Fruit fly (Drosophila melanogaster): ENCODE results near the gene CG4238.
A peak's percentile ranks its signal among the peaks of the same experiment; 100 is the strongest.

CG4238 gene

DNA sequence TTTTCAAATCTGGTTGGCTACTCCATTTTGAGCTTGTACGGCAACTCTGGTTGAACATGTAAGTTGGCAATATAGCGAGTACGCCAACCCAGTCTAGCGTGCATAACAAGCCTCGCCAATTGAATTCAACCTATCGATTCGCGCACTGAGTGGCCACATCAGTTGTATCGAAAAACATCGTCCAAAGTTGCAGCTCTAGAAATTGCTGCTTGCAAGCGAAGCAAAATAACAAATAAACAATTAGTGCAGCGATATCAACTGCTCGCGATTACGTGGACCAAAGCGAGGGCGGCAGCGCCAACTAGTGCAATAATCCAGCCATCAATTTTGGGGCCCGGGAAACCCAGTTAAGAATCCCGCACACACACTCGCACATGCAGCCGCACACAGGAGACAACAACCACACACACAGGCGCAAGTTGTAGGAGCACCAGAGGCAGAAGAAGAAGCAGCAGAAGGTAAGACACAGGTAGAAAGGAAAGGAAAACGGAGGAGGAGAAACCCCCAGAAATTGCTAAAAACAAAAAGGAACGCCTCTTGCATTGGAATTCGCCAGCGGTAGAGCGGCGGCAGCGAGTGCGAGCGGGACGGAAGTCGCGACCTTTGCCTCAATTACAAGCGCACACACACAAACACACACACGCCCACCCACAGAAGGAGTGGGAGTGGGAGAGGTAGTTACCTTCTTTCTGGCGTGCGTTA is 28.0 kb downstream of the CG4238 start (continued):
- TF ChIP-seq CG10209 (GFP tag; optimal IDR thresholded peaks at IDR 0.05) (no peak), gce (GFP tag; IDR thresholded peaks at IDR 0.05) (no peak), D (optimal IDR thresholded peaks at IDR 0.05) (no peak), D (GFP tag; optimal IDR thresholded peaks at IDR 0.05) (no peak), nerfin-1 (tag; optimal IDR thresholded peaks at IDR 0.05) (peak; percentile 72), fu2 (GFP tag; optimal IDR thresholded peaks at IDR 0.05) (no peak), corto (GFP tag; optimal IDR thresholded peaks at IDR 0.05) (no peak), CG2116 (GFP tag; optimal IDR thresholded peaks at IDR 0.05) (peak; percentile 87), Hr51 (GFP tag; optimal IDR thresholded peaks at IDR 0.05) (peak in 1 of 2 experiments; percentile 22), CG17186 (GFP tag; optimal IDR thresholded peaks at IDR 0.05) (peak; percentile 89), CG3163 (GFP tag; optimal IDR thresholded peaks at IDR 0.05) (peak; percentile 29), vvl (GFP tag; IDR thresholded peaks at IDR 0.05) (peak; percentile 21; the same call in 1 of the 2 replicates), CG12236 (GFP tag; optimal IDR thresholded peaks at IDR 0.05) (no peak), dan (GFP tag; IDR thresholded peaks at IDR 0.05) (no peak), slp2 (GFP tag; optimal IDR thresholded peaks at IDR 0.05) (no peak), otp (GFP tag; IDR thresholded peaks at IDR 0.05) (no peak), Dip3 (GFP tag; optimal IDR thresholded peaks at IDR 0.05) (peak; percentile 21), CG8478 (optimal IDR thresholded peaks at IDR 0.05) (peak; percentile 81), tap (tag; optimal IDR thresholded peaks at IDR 0.05) (no peak), CG13287 (GFP tag; IDR thresholded peaks at IDR 0.05; ENCODE audit: partially characterized antibody) (peak; percentile 97), danr (GFP tag; IDR thresholded peaks at IDR 0.05) (no peak), CG2202 (tag; optimal IDR thresholded peaks at IDR 0.05) (no peak), CG12155 (GFP tag; optimal IDR thresholded peaks at IDR 0.05) (peak; percentile 46), repo (GFP tag; optimal IDR thresholded peaks at IDR 0.05) (no peak), trh (GFP tag; optimal IDR thresholded peaks at IDR 0.05) (no peak), stc (GFP tag; IDR thresholded peaks at IDR 0.05) (no peak), CG34224 (GFP tag; IDR thresholded peaks at IDR 0.05; ENCODE audit: partially characterized antibody) (peak; percentile 87), CG43689 (GFP tag; IDR thresholded peaks at IDR 0.05) (no peak), CG13624 (GFP tag; optimal IDR thresholded peaks at IDR 0.05) (peak; percentile 56), CG4328 (GFP tag; optimal IDR thresholded peaks at IDR 0.05) (no peak), lab (GFP tag; optimal IDR thresholded peaks at IDR 0.05) (no peak), onecut (GFP tag; IDR thresholded peaks at IDR 0.05) (no peak), so (GFP tag; IDR thresholded peaks at IDR 0.05) (no peak), sna (GFP tag; IDR thresholded peaks at IDR 0.05; ENCODE audit: partially characterized antibody) (peak; percentile 82), wor (GFP tag; IDR thresholded peaks at IDR 0.05) (no peak), CG7928 (GFP tag; optimal IDR thresholded peaks at IDR 0.05) (peak; percentile 19), Asciz (GFP tag; optimal IDR thresholded peaks at IDR 0.05) (no peak), run (tag; optimal IDR thresholded peaks at IDR 0.05) (no peak), bcd (GFP tag; optimal IDR thresholded peaks at IDR 0.05) (peak; percentile 37), hth (optimal IDR thresholded peaks at IDR 0.05) (no peak), CG18764 (GFP tag; optimal IDR thresholded peaks at IDR 0.05) (peak; percentile 19), fd3F (GFP tag; optimal IDR thresholded peaks at IDR 0.05) (no peak), da (GFP tag; optimal IDR thresholded peaks at IDR 0.05) (no peak), Dbx (GFP tag; IDR thresholded peaks at IDR 0.05) (no peak), nmo (GFP tag; optimal IDR thresholded peaks at IDR 0.05) (peak; percentile 84), ewg (GFP tag; optimal IDR thresholded peaks at IDR 0.05) (no peak), D19B (GFP tag; optimal IDR thresholded peaks at IDR 0.05) (no peak), shn (GFP tag; optimal IDR thresholded peaks at IDR 0.05) (peak; percentile 10), CG11695 (GFP tag; IDR thresholded peaks at IDR 0.05) (no peak), pan (optimal IDR thresholded peaks at IDR 0.05) (no peak), pan (GFP tag; optimal IDR thresholded peaks at IDR 0.05 in 1 of 2, IDR thresholded peaks at IDR 0.05 in 1 of 2) (no peak)
